Fruit fly (Drosophila melanogaster) whole organism, wandering third instar larva: ENCODE data around the gene CG12992.

Experiments used
- Hnf4 ChIP-seq: fragments of 200-800 bp; sonication (Bioruptor generic); optimal IDR thresholded peaks from 2 replicates; lab custom pipeline; 2016; ENCODE audit warnings: missing biosample characterization, mild to moderate bottlenecking, missing genetic modification characterization
- OdsH ChIP-seq: fragments of 200-800 bp; sonication (Bioruptor generic); optimal IDR thresholded peaks from 2 replicates; lab custom pipeline; 2016; ENCODE audit warnings: missing biosample characterization, mild to moderate bottlenecking, missing genetic modification characterization
- dl ChIP-seq, 2 experiments: fragments of 175-275, 200-275 bp in 1 of 2; fragments of 200-275 bp in 1 of 2; sonication (Bioruptor generic); optimal IDR thresholded peaks; lab custom pipeline; 2018; ENCODE audit warnings: mild to moderate bottlenecking in 2 of 2, missing biosample characterization in 2 of 2, missing genetic modification characterization in 2 of 2, moderate library complexity in 2 of 2; ENCODE audit not compliant: partially characterized antibody in 2 of 2, insufficient read depth in 1 of 2
- ey ChIP-seq: fragments of 200-800 bp; sonication (Bioruptor generic); optimal IDR thresholded peaks from 2 replicates; lab custom pipeline; 2016; ENCODE audit warnings: missing biosample characterization, missing genetic modification characterization
- fru ChIP-seq: fragments of 200-800 bp; sonication (Bioruptor generic); optimal IDR thresholded peaks from 3 replicates; lab custom pipeline; 2016; ENCODE audit warnings: missing biosample characterization, mild to moderate bottlenecking, missing genetic modification characterization
- h ChIP-seq: fragments of 200-800 bp; sonication (Bioruptor generic); optimal IDR thresholded peaks from 3 replicates; lab custom pipeline; 2016; ENCODE audit warnings: missing biosample characterization, mild to moderate bottlenecking, missing genetic modification characterization
- jim ChIP-seq: fragments of 175-275, 200-325 bp; sonication (Bioruptor generic); optimal IDR thresholded peaks from 2 replicates; lab custom pipeline; 2016; ENCODE audit warnings: missing biosample characterization, mild to moderate bottlenecking, missing genetic modification characterization
- psq ChIP-seq: fragments of 200-800 bp; sonication (Bioruptor generic); optimal IDR thresholded peaks from 3 replicates; lab custom pipeline; 2017; ENCODE audit warnings: missing biosample characterization, mild to moderate bottlenecking, missing genetic modification characterization, moderate library complexity
- woc ChIP-seq: sonication (Bioruptor generic); optimal IDR thresholded peaks from 2 replicates; lab custom pipeline; 2016; ENCODE audit warnings: missing biosample characterization, mild to moderate bottlenecking, missing genetic modification characterization

- no peak for TF ChIP-seq OdsH
- no peak for TF ChIP-seq dl (GFP tag; optimal IDR thresholded peaks at IDR 0.05; lab: Kevin White, UChicago; ENCODE audit: insufficient read depth in 1 of 2, partially characterized antibody in 2 of 2)
- TF ChIP-seq h (GFP tag; lab: Kevin White, UChicago), result peak; percentile 29
- TF ChIP-seq jim (GFP tag; lab: Kevin White, UChicago), result no peak
- peak; percentile 37 for TF ChIP-seq fru (GFP tag; lab: Kevin White, UChicago)
- TF ChIP-seq psq (GFP tag; lab: Kevin White, UChicago), result peak; percentile 13
- TF ChIP-seq woc (GFP tag; lab: Kevin White, UChicago), result peak; percentile 72
- peak; percentile 23 for TF ChIP-seq Hnf4
- TF ChIP-seq ey (GFP tag; lab: Kevin White, UChicago), result peak; percentile 24
These were observed 10.5 kb upstream of the CG12992 start for dm6 chrX:17578124-17578523.
